Fruit fly (Drosophila melanogaster) Kc167 (cell line): ENCODE measurements around the gene CG11975.

Experiments used
- Myc ChIP-seq: fragments of >200 bp; optimal IDR thresholded peaks from 2 replicates; lab custom pipeline; 2017; ENCODE audit warnings: missing external identifiers
- Sin3A ChIP-seq: fragments of >200 bp; optimal IDR thresholded peaks from 2 replicates; lab custom pipeline; 2018; ENCODE audit warnings: missing external identifiers
- h ChIP-seq: fragments of >200 bp; optimal IDR thresholded peaks from 3 replicates; lab custom pipeline; 2018; ENCODE audit warnings: missing external identifiers
- insv ChIP-seq: fragments of >200 bp; optimal IDR thresholded peaks from 3 replicates; lab custom pipeline; 2018; ENCODE audit warnings: missing external identifiers
- psq ChIP-seq: fragments of >200 bp; optimal IDR thresholded peaks from 2 replicates; lab custom pipeline; 2017; ENCODE audit warnings: missing external identifiers
- ttk ChIP-seq: sonication (Bioruptor generic); optimal IDR thresholded peaks from 2 replicates; lab custom pipeline; 2017; ENCODE audit warnings: missing external identifiers

CG11975 gene

DNA sequence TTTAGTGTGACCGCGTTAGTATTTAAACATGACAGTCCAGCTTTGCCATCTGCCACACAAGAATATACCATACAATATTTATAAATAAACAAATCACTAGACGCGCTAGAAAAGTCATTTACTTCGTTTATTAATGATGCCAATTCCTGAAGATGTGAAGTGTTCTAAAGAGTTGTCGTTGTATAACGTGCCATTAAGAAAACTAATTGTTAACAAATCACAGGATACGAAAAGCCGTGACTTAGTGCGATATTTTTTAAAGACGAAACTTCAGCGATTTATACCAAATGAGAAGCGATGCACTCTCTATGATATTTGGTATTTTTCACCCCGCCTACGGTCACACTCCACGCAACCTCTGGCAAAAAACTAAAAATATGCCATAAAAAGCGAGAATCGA lies 46.4 kb downstream of the CG11975 start, which contains the start of gene neur:
Gene neur (minus strand): TSS at position 24 of the 400 bp plus-strand sequence.
- TF ChIP-seq Sin3A (lab: Kevin White, UChicago) = no peak
- TF ChIP-seq psq (lab: Kevin White, UChicago) = no peak
- TF ChIP-seq Myc (lab: Kevin White, UChicago) = no peak
- no peak for TF ChIP-seq h (lab: Kevin White, UChicago)
- no peak for TF ChIP-seq insv (lab: Kevin White, UChicago)
- no peak for TF ChIP-seq ttk (lab: Kevin White, UChicago)

DNA sequence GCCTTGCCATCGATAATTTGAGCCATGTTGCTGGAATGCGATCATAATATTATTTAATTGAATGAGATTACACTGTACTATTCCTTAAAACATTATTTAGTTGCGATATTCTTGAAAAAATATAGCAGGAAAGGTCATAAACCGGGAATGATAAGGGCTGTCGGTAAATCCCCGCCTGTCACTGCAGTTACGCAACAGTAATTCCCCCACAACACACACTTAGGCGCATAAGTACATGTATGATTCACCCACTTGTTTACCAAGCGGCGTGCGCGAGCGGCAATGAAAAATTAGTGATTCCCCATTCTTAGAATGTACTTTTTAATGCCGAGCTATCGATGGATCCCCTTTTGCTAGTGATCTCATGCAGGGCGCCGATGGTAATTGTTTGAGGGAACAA lies 50.6 kb downstream of the CG11975 start:
- TF ChIP-seq ttk (lab: Kevin White, UChicago) = no peak
- TF ChIP-seq insv (lab: Kevin White, UChicago) = no peak
- no peak for TF ChIP-seq Myc (lab: Kevin White, UChicago)
- TF ChIP-seq h (lab: Kevin White, UChicago) = no peak
- no peak for TF ChIP-seq Sin3A (lab: Kevin White, UChicago)
